Fruit fly (Drosophila melanogaster) whole organism, embryonic: ENCODE data around the gene Tim8.

ENCODE experiments used
- Bteb2 ChIP-seq: fragments of 200-800 bp; sonication (Bioruptor generic); optimal IDR thresholded peaks from 2 replicates; lab custom pipeline; 2016; ENCODE audit warnings: missing biosample characterization, missing genetic modification characterization
- CG10654 ChIP-seq: fragments of 200-800 bp; sonication (Bioruptor generic); optimal IDR thresholded peaks from 2 replicates; lab custom pipeline; 2016; ENCODE audit warnings: missing biosample characterization, missing genetic modification characterization
- CG12104 ChIP-seq: fragments of 200-800 bp; sonication (Bioruptor generic); optimal IDR thresholded peaks from 3 replicates; lab custom pipeline; 2016; ENCODE audit warnings: missing biosample characterization, missing genetic modification characterization
- CG12219 ChIP-seq: fragments of 200-800 bp; sonication (Bioruptor generic); optimal IDR thresholded peaks from 3 replicates; lab custom pipeline; 2018; ENCODE audit warnings: missing biosample characterization, mild to moderate bottlenecking, missing genetic modification characterization
- CG12391 ChIP-seq: fragments of 200-800 bp; sonication (Bioruptor generic); optimal IDR thresholded peaks from 3 replicates; lab custom pipeline; 2018; ENCODE audit warnings: missing biosample characterization, mild to moderate bottlenecking, missing genetic modification characterization, moderate library complexity
- CG12744 ChIP-seq: fragments of 200-800 bp; sonication (Bioruptor generic); optimal IDR thresholded peaks from 2 replicates; lab custom pipeline; 2016; ENCODE audit warnings: missing biosample characterization, missing genetic modification characterization
- CG12769 ChIP-seq: fragments of 200-800 bp; sonication (Bioruptor generic); optimal IDR thresholded peaks from 2 replicates; lab custom pipeline; 2019; ENCODE audit warnings: missing biosample characterization, mild to moderate bottlenecking, missing genetic modification characterization, moderate library complexity
- CG13287 ChIP-seq: fragments of 200-800 bp; sonication (Bioruptor generic); IDR thresholded peaks from 2 replicates; pipeline ENCODE4 v1.3.6; 2022; ENCODE audit warnings: missing biosample characterization, missing genetic modification characterization; ENCODE audit not compliant: partially characterized antibody
- CG13424 ChIP-seq: fragments of 200-800 bp; sonication (Bioruptor generic); optimal IDR thresholded peaks from 2 replicates; lab custom pipeline; 2019; ENCODE audit warnings: missing biosample characterization, mild to moderate bottlenecking, missing genetic modification characterization, moderate library complexity
- CG14667 ChIP-seq: fragments of 200-800 bp; sonication (Bioruptor generic); IDR thresholded peaks from 2 replicates; pipeline ENCODE4 v1.3.6; 2022; ENCODE audit warnings: missing biosample characterization, missing genetic modification characterization
- CG14965 ChIP-seq: fragments of 200-800 bp; sonication (Bioruptor generic); optimal IDR thresholded peaks from 2 replicates; lab custom pipeline; 2016; ENCODE audit warnings: missing biosample characterization, missing genetic modification characterization, borderline replicate concordance
- CG17385 ChIP-seq: fragments of 200-800 bp; sonication (Bioruptor generic); optimal IDR thresholded peaks from 3 replicates; lab custom pipeline; 2018; ENCODE audit warnings: missing biosample characterization, mild to moderate bottlenecking, missing genetic modification characterization
- CG18599 ChIP-seq: fragments of 200-800 bp; sonication (Bioruptor generic); optimal IDR thresholded peaks from 3 replicates; lab custom pipeline; 2017; ENCODE audit warnings: missing biosample characterization, missing genetic modification characterization, mild to moderate bottlenecking, moderate library complexity, missing genetic modification reagents
- CG2712 ChIP-seq: fragments of 200-800 bp; optimal IDR thresholded peaks from 3 replicates; lab custom pipeline; 2019; ENCODE audit warnings: missing biosample characterization, mild to moderate bottlenecking, missing genetic modification characterization, moderate library complexity
- CG3065 ChIP-seq: fragments of 200-800 bp; sonication (Bioruptor generic); optimal IDR thresholded peaks from 2 replicates; lab custom pipeline; 2016; ENCODE audit warnings: missing biosample characterization, missing genetic modification characterization
- CG33213 ChIP-seq: fragments of 200-800 bp; sonication (Bioruptor generic); optimal IDR thresholded peaks from 3 replicates; lab custom pipeline; 2016; ENCODE audit warnings: missing biosample characterization, missing genetic modification characterization
- CG5953 ChIP-seq: fragments of 200-800 bp; sonication (Bioruptor generic); IDR thresholded peaks from 2 replicates; pipeline ENCODE4 v1.3.6; 2022; ENCODE audit warnings: missing biosample characterization, missing genetic modification characterization
- CG7271 ChIP-seq: fragments of 200-800 bp; sonication (Bioruptor generic); optimal IDR thresholded peaks from 2 replicates; lab custom pipeline; 2018; ENCODE audit warnings: missing biosample characterization, mild to moderate bottlenecking, missing genetic modification characterization, moderate library complexity
- CG7928 ChIP-seq: fragments of 200-800 bp; sonication (Bioruptor generic); optimal IDR thresholded peaks from 2 replicates; lab custom pipeline; 2017; ENCODE audit warnings: missing biosample characterization, mild to moderate bottlenecking, missing genetic modification characterization
- CG8290 ChIP-seq, 3 experiments: fragments of 200-800 bp; sonication (Bioruptor generic); optimal IDR thresholded peaks; 2 replicates each; lab custom pipeline; 2016 to 2019; ENCODE audit warnings: missing biosample characterization in 3 of 3, missing genetic modification characterization in 3 of 3, mild to moderate bottlenecking in 2 of 3, moderate library complexity in 1 of 3
- CG8359 ChIP-seq: fragments of 200-800 bp; sonication (Bioruptor generic); optimal IDR thresholded peaks from 2 replicates; lab custom pipeline; 2017; ENCODE audit warnings: missing biosample characterization, mild to moderate bottlenecking, missing genetic modification characterization, borderline replicate concordance
- CG8478 ChIP-seq: fragments of >200 bp; optimal IDR thresholded peaks from 2 replicates; lab custom pipeline; 2018
- CG8924 ChIP-seq: fragments of 200-800 bp; optimal IDR thresholded peaks from 3 replicates; lab custom pipeline; 2019; ENCODE audit warnings: missing biosample characterization, mild to moderate bottlenecking, missing genetic modification characterization, moderate library complexity
- CG8944 ChIP-seq: fragments of 200-800 bp; sonication (Bioruptor generic); optimal IDR thresholded peaks from 3 replicates; lab custom pipeline; 2016; ENCODE audit warnings: missing biosample characterization, missing genetic modification characterization
- CG9437 ChIP-seq: fragments of 200-800 bp; sonication (Bioruptor generic); optimal IDR thresholded peaks from 2 replicates; lab custom pipeline; 2018; ENCODE audit warnings: missing biosample characterization, mild to moderate bottlenecking, missing genetic modification characterization
- CG9727 ChIP-seq: fragments of 200-800 bp; sonication (Bioruptor generic); optimal IDR thresholded peaks from 3 replicates; lab custom pipeline; 2017; ENCODE audit warnings: missing biosample characterization, mild to moderate bottlenecking, missing genetic modification characterization
- CrebB ChIP-seq: fragments of 200-800 bp; sonication (Bioruptor generic); optimal IDR thresholded peaks from 3 replicates; lab custom pipeline; 2018; ENCODE audit warnings: missing biosample characterization, mild to moderate bottlenecking, missing genetic modification characterization
- Dek ChIP-seq: fragments of 200-800 bp; sonication (Bioruptor generic); optimal IDR thresholded peaks from 3 replicates; lab custom pipeline; 2019; ENCODE audit warnings: missing biosample characterization, mild to moderate bottlenecking, missing genetic modification characterization, moderate library complexity
- HHEX ChIP-seq: fragments of 200-800 bp; sonication (Bioruptor generic); optimal IDR thresholded peaks from 3 replicates; lab custom pipeline; 2017; ENCODE audit warnings: missing biosample characterization, mild to moderate bottlenecking, missing genetic modification characterization, missing genetic modification reagents
- HmgD ChIP-seq: fragments of 200-800 bp; sonication (Bioruptor generic); optimal IDR thresholded peaks from 3 replicates; lab custom pipeline; 2016; ENCODE audit warnings: missing biosample characterization, missing genetic modification characterization
- Hmx ChIP-seq: fragments of 200-800 bp; sonication (Bioruptor generic); optimal IDR thresholded peaks from 2 replicates; lab custom pipeline; 2016; ENCODE audit warnings: missing biosample characterization, missing genetic modification characterization
- Max ChIP-seq: fragments of 200-800 bp; sonication (Bioruptor generic); optimal IDR thresholded peaks from 2 replicates; lab custom pipeline; 2016; ENCODE audit warnings: missing biosample characterization, mild to moderate bottlenecking, missing genetic modification characterization
- Ptx1 ChIP-seq: fragments of 200-800 bp; sonication (Bioruptor generic); IDR thresholded peaks from 2 replicates; pipeline ENCODE4 v1.3.6; 2022; ENCODE audit warnings: missing biosample characterization, missing genetic modification characterization
- Side ChIP-seq: fragments of 200-800 bp; sonication (Bioruptor generic); optimal IDR thresholded peaks from 2 replicates; lab custom pipeline; 2016; ENCODE audit warnings: missing biosample characterization, missing genetic modification characterization
- ac ChIP-seq: fragments of 200-800 bp; sonication (Bioruptor generic); optimal IDR thresholded peaks from 3 replicates; lab custom pipeline; 2017; ENCODE audit warnings: missing biosample characterization, mild to moderate bottlenecking, missing genetic modification characterization
- ap ChIP-seq: fragments of 200-800 bp; sonication (Bioruptor generic); IDR thresholded peaks from 2 replicates; pipeline ENCODE4 v1.3.6; 2022; ENCODE audit warnings: missing biosample characterization, missing genetic modification characterization
- bowl ChIP-seq: fragments of 200-800 bp; sonication (Bioruptor generic); IDR thresholded peaks from 2 replicates; pipeline ENCODE4 v1.3.6; 2022; ENCODE audit warnings: missing biosample characterization, missing genetic modification characterization
- cwo ChIP-seq: fragments of 200-800 bp; sonication (Bioruptor generic); optimal IDR thresholded peaks from 3 replicates; lab custom pipeline; 2017; ENCODE audit warnings: missing biosample characterization, missing genetic modification characterization, mild to moderate bottlenecking, moderate library complexity, missing genetic modification reagents
- fd102C ChIP-seq: fragments of 200-800 bp; sonication (Bioruptor generic); optimal IDR thresholded peaks from 2 replicates; lab custom pipeline; 2018; ENCODE audit warnings: missing biosample characterization, mild to moderate bottlenecking, missing genetic modification characterization, moderate library complexity
- fru ChIP-seq: fragments of >200 bp; optimal IDR thresholded peaks from 2 replicates; lab custom pipeline; 2017
- fu2 ChIP-seq: fragments of 200-800 bp; sonication (Bioruptor generic); optimal IDR thresholded peaks from 2 replicates; lab custom pipeline; 2016; ENCODE audit warnings: missing biosample characterization, missing genetic modification characterization
- ind ChIP-seq: fragments of 200-800 bp; sonication (Bioruptor generic); optimal IDR thresholded peaks from 3 replicates; lab custom pipeline; 2016; ENCODE audit warnings: missing biosample characterization, missing genetic modification characterization
- kni ChIP-seq: fragments of 200-800 bp; sonication (Bioruptor generic); optimal IDR thresholded peaks from 3 replicates; lab custom pipeline; 2017; ENCODE audit warnings: mild to moderate bottlenecking, missing biosample characterization, missing genetic modification reagents, missing genetic modification characterization
- mirr ChIP-seq: fragments of 200-800 bp; sonication (Bioruptor generic); optimal IDR thresholded peaks from 3 replicates; lab custom pipeline; 2018; ENCODE audit warnings: missing biosample characterization, mild to moderate bottlenecking, missing genetic modification characterization
- mld ChIP-seq: fragments of 200-800 bp; sonication (Bioruptor generic); IDR thresholded peaks from 3 replicates; pipeline ENCODE4 v1.3.6; 2022; ENCODE audit warnings: missing biosample characterization, missing genetic modification characterization; ENCODE audit not compliant: partially characterized antibody
- nerfin-2 ChIP-seq: fragments of 200-800 bp; sonication (Bioruptor generic); IDR thresholded peaks from 2 replicates; pipeline ENCODE4 v1.3.6; 2022; ENCODE audit warnings: missing biosample characterization, missing genetic modification characterization; ENCODE audit not compliant: partially characterized antibody
- pfk ChIP-seq: fragments of 200-800 bp; sonication (Bioruptor generic); optimal IDR thresholded peaks from 2 replicates; lab custom pipeline; 2018; ENCODE audit warnings: missing biosample characterization, mild to moderate bottlenecking, missing genetic modification characterization, moderate library complexity
- slbo ChIP-seq: fragments of 200-800 bp; sonication (Bioruptor generic); IDR thresholded peaks from 2 replicates; pipeline ENCODE4 v1.3.6; 2022; ENCODE audit warnings: missing biosample characterization, missing genetic modification characterization
- sob ChIP-seq: fragments of 200-800 bp; sonication (Bioruptor generic); IDR thresholded peaks from 2 replicates; pipeline ENCODE4 v1.3.6; 2022; ENCODE audit warnings: missing biosample characterization, missing genetic modification characterization
- tin ChIP-seq: fragments of 200-800 bp; sonication (Bioruptor generic); optimal IDR thresholded peaks from 3 replicates; lab custom pipeline; 2016; ENCODE audit warnings: missing biosample characterization, missing genetic modification characterization
- zfh1 ChIP-seq: fragments of 200-800 bp; sonication (Bioruptor generic); IDR thresholded peaks from 3 replicates; pipeline ENCODE4 v1.3.6; 2022; ENCODE audit warnings: missing biosample characterization, missing genetic modification characterization

Tim8 gene

DNA sequence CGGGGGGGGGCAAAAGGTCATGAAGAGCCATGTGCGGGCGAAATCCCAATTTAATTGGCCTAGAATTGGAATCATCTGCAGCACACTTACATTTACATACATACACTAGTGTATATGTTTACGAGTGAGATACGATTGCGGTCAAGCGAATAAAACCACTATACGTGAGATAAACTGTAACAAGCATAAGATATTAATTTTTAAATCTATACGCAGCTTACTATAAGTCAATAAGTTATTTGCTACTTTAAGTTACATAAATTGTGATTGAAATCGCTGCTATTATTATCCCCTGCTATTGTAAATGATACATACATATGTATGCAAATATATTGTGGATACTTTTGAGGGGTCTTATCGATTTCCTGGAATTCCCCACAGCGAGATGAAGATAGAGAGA is 10.9 kb downstream of the Tim8 start (continued):
- TF ChIP-seq bowl (no peak), Max (GFP tag; lab: Kevin White, UChicago) (no peak), ap (GFP tag; lab: Robert Waterston, UW) (peak; percentile 19; the same call in 1 of the 2 replicates), tin (no peak), CG12104 (GFP tag; lab: Kevin White, UChicago) (no peak), CG7928 (GFP tag; lab: Kevin White, UChicago) (no peak), CG12744 (no peak), Ptx1 (GFP tag; lab: Robert Waterston, UW) (peak; percentile 56), cwo (peak; percentile 45), fu2 (GFP tag; lab: Kevin White, UChicago) (no peak), Hmx (no peak), HmgD (GFP tag; lab: Kevin White, UChicago) (no peak), CG12219 (GFP tag; lab: Kevin White, UChicago) (peak; percentile 19), Bteb2 (GFP tag; lab: Kevin White, UChicago) (peak; percentile 6), fru (lab: Kevin White, UChicago) (no peak), CG8478 (lab: Kevin White, UChicago) (no peak), CG10654 (GFP tag; lab: Kevin White, UChicago) (no peak), CG33213 (GFP tag; lab: Kevin White, UChicago) (no peak), CG5953 (GFP tag; lab: Robert Waterston, UW) (0 out of 2 replicates have a peak, but pooled peaks have one; percentile 35), sob (GFP tag; lab: Robert Waterston, UW) (peak; percentile 61; the same call in 1 of the 2 replicates), zfh1 (GFP tag; lab: Robert Waterston, UW) (peak; percentile 45; the same call in 1 of the 3 replicates), ind (GFP tag; lab: Kevin White, UChicago) (no peak), fd102C (GFP tag; lab: Kevin White, UChicago) (no peak), CG13287 (GFP tag; lab: Robert Waterston, UW) (no peak), CG2712 (tag; lab: Kevin White, UChicago) (peak; percentile 50), CG9437 (GFP tag; lab: Kevin White, UChicago) (no peak), Side (GFP tag; lab: Kevin White, UChicago) (no peak), CG14667 (GFP tag; lab: Robert Waterston, UW) (peak; percentile 29; the same call in 1 of the 2 replicates), CG8290 (GFP tag; optimal IDR thresholded peaks at IDR 0.05; lab: Kevin White, UChicago) (no peak), CG8290 (tag; optimal IDR thresholded peaks at IDR 0.05; lab: Kevin White, UChicago) (peak in 1 of 2 experiments; percentile 76), CrebB (tag; lab: Kevin White, UChicago) (peak; percentile 21), CG9727 (GFP tag; lab: Kevin White, UChicago) (peak; percentile 3), CG8359 (GFP tag; lab: Kevin White, UChicago) (no peak), CG8944 (GFP tag; lab: Kevin White, UChicago) (no peak), CG17385 (GFP tag; lab: Kevin White, UChicago) (peak; percentile 48), CG7271 (tag; lab: Kevin White, UChicago) (no peak), CG12769 (tag; lab: Kevin White, UChicago) (peak; percentile 80), HHEX (GFP tag; lab: Kevin White, UChicago) (peak; percentile 29), pfk (GFP tag; lab: Kevin White, UChicago) (no peak), Dek (peak; percentile 7), CG18599 (GFP tag; lab: Kevin White, UChicago) (peak; percentile 72), CG12391 (tag; lab: Kevin White, UChicago) (peak; percentile 40), CG14965 (GFP tag; lab: Kevin White, UChicago) (no peak), CG8924 (tag; lab: Kevin White, UChicago) (peak; percentile 53), mirr (GFP tag; lab: Kevin White, UChicago) (peak; percentile 28), nerfin-2 (GFP tag; lab: Robert Waterston, UW) (no peak), mld (GFP tag; lab: Robert Waterston, UW) (no peak), kni (GFP tag; lab: Kevin White, UChicago) (no peak), slbo (GFP tag; lab: Robert Waterston, UW) (peak; percentile 65), ac (GFP tag; lab: Kevin White, UChicago) (no peak), CG13424 (tag; lab: Kevin White, UChicago) (peak; percentile 63), CG3065 (GFP tag; lab: Kevin White, UChicago) (no peak)
